Fruit fly (Drosophila melanogaster) whole organism, embryonic: ENCODE data around the gene CG14229.
A peak's percentile ranks its signal among the peaks of the same experiment; 100 is the strongest.

ENCODE experiments used
- Atf-2 ChIP-seq: fragments of 200-800 bp; sonication (Bioruptor generic); optimal IDR thresholded peaks from 2 replicates; lab custom pipeline; 2016; ENCODE audit warnings: missing biosample characterization, missing genetic modification characterization
- CG10267 ChIP-seq: fragments of 200-800 bp; sonication (Bioruptor generic); optimal IDR thresholded peaks from 2 replicates; lab custom pipeline; 2018; ENCODE audit warnings: missing biosample characterization, mild to moderate bottlenecking, missing genetic modification characterization, moderate library complexity
- CG10431 ChIP-seq: fragments of 200-800 bp; sonication (Bioruptor generic); optimal IDR thresholded peaks from 3 replicates; lab custom pipeline; 2018; ENCODE audit warnings: missing biosample characterization, mild to moderate bottlenecking, missing genetic modification characterization
- CG10565 ChIP-seq: fragments of 200-800 bp; sonication (Bioruptor generic); optimal IDR thresholded peaks from 3 replicates; lab custom pipeline; 2016; ENCODE audit warnings: missing biosample characterization, mild to moderate bottlenecking, missing genetic modification characterization
- CG11560 ChIP-seq: fragments of 200-800 bp; sonication (Bioruptor generic); IDR thresholded peaks from 3 replicates; pipeline ENCODE4 v1.3.6; 2022; ENCODE audit warnings: missing biosample characterization, missing genetic modification characterization
- CG12391 ChIP-seq: fragments of 200-800 bp; sonication (Bioruptor generic); optimal IDR thresholded peaks from 3 replicates; lab custom pipeline; 2018; ENCODE audit warnings: missing biosample characterization, mild to moderate bottlenecking, missing genetic modification characterization, moderate library complexity
- CG13296 ChIP-seq: fragments of 200-800 bp; sonication (Bioruptor generic); optimal IDR thresholded peaks from 3 replicates; lab custom pipeline; 2018; ENCODE audit warnings: missing biosample characterization, mild to moderate bottlenecking, missing genetic modification characterization
- CG14014 ChIP-seq: fragments of 200-800 bp; sonication (Bioruptor generic); IDR thresholded peaks from 2 replicates; pipeline ENCODE4 v1.3.6; 2022; ENCODE audit warnings: missing biosample characterization, missing genetic modification characterization
- CG14965 ChIP-seq: fragments of 200-800 bp; sonication (Bioruptor generic); optimal IDR thresholded peaks from 2 replicates; lab custom pipeline; 2016; ENCODE audit warnings: missing biosample characterization, missing genetic modification characterization, borderline replicate concordance
- CG15479 ChIP-seq: fragments of 200-800 bp; sonication (Bioruptor generic); optimal IDR thresholded peaks from 3 replicates; lab custom pipeline; 2019; ENCODE audit warnings: missing biosample characterization, mild to moderate bottlenecking, missing genetic modification characterization, moderate library complexity
- CG16813 ChIP-seq: fragments of 200-800 bp; sonication (Bioruptor generic); IDR thresholded peaks from 3 replicates; pipeline ENCODE4 v1.3.6; 2022; ENCODE audit warnings: missing biosample characterization, missing genetic modification characterization; ENCODE audit not compliant: partially characterized antibody
- CG17612 ChIP-seq: fragments of 200-800 bp; sonication (Bioruptor generic); IDR thresholded peaks from 2 replicates; pipeline ENCODE4 v1.3.6; 2022; ENCODE audit warnings: missing biosample characterization, missing genetic modification characterization
- CG17912 ChIP-seq: fragments of 200-800 bp; sonication (Bioruptor generic); optimal IDR thresholded peaks from 2 replicates; lab custom pipeline; 2018; ENCODE audit warnings: missing biosample characterization, mild to moderate bottlenecking, missing genetic modification characterization
- CG18262 ChIP-seq: fragments of 200-800 bp; optimal IDR thresholded peaks from 3 replicates; lab custom pipeline; 2019; ENCODE audit warnings: missing biosample characterization, mild to moderate bottlenecking, missing genetic modification characterization, moderate library complexity
- CG2116 ChIP-seq: fragments of 200-800 bp; sonication (Bioruptor generic); optimal IDR thresholded peaks from 3 replicates; lab custom pipeline; 2018; ENCODE audit warnings: missing biosample characterization, mild to moderate bottlenecking, missing genetic modification characterization
- CG2129 ChIP-seq: fragments of 200-800 bp; sonication (Bioruptor generic); IDR thresholded peaks from 2 replicates; pipeline ENCODE4 v1.3.6; 2022; ENCODE audit warnings: missing biosample characterization, missing genetic modification characterization; ENCODE audit not compliant: partially characterized antibody
- CG2678 ChIP-seq: fragments of 200-800 bp; sonication (Bioruptor generic); optimal IDR thresholded peaks from 3 replicates; lab custom pipeline; 2019; ENCODE audit warnings: missing biosample characterization, mild to moderate bottlenecking, missing genetic modification characterization, moderate library complexity
- CG32767 ChIP-seq: fragments of 200-800 bp; sonication (Bioruptor generic); IDR thresholded peaks from 2 replicates; pipeline ENCODE4 v1.3.6; 2022; ENCODE audit warnings: missing biosample characterization, missing genetic modification characterization
- CG33213 ChIP-seq: fragments of 200-800 bp; sonication (Bioruptor generic); optimal IDR thresholded peaks from 3 replicates; lab custom pipeline; 2016; ENCODE audit warnings: missing biosample characterization, missing genetic modification characterization
- CG3847 ChIP-seq: fragments of 200-800 bp; sonication (Bioruptor generic); IDR thresholded peaks from 2 replicates; pipeline ENCODE4 v1.3.6; 2022; ENCODE audit warnings: missing biosample characterization, missing genetic modification characterization
- CG4820 ChIP-seq: fragments of 200-800 bp; sonication (Bioruptor generic); optimal IDR thresholded peaks from 3 replicates; lab custom pipeline; 2016; ENCODE audit warnings: missing biosample characterization, missing genetic modification characterization
- CG6272 ChIP-seq: fragments of 200-800 bp; sonication (Bioruptor generic); IDR thresholded peaks from 2 replicates; pipeline ENCODE4 v1.3.6; 2022; ENCODE audit warnings: missing biosample characterization, missing genetic modification characterization
- CG8359 ChIP-seq: fragments of 200-800 bp; sonication (Bioruptor generic); optimal IDR thresholded peaks from 2 replicates; lab custom pipeline; 2017; ENCODE audit warnings: missing biosample characterization, mild to moderate bottlenecking, missing genetic modification characterization, borderline replicate concordance
- CG8478 ChIP-seq: fragments of >200 bp; optimal IDR thresholded peaks from 2 replicates; lab custom pipeline; 2018
- CG9609 ChIP-seq: fragments of 200-800 bp; sonication (Bioruptor generic); optimal IDR thresholded peaks from 3 replicates; lab custom pipeline; 2016; ENCODE audit warnings: missing biosample characterization, missing genetic modification characterization
- CG9797 ChIP-seq: fragments of 200-800 bp; sonication (Bioruptor generic); optimal IDR thresholded peaks from 3 replicates; lab custom pipeline; 2018; ENCODE audit warnings: missing biosample characterization, mild to moderate bottlenecking, missing genetic modification characterization
- CHES-1-like ChIP-seq: fragments of 200-800 bp; sonication (Bioruptor generic); optimal IDR thresholded peaks from 2 replicates; lab custom pipeline; 2016; ENCODE audit warnings: missing biosample characterization, missing genetic modification characterization
- Camta ChIP-seq: fragments of 200-800 bp; sonication (Bioruptor generic); optimal IDR thresholded peaks from 2 replicates; lab custom pipeline; 2016; ENCODE audit warnings: missing biosample characterization, missing genetic modification characterization
- D ChIP-seq, 2 experiments: fragments of 200-800 bp in 1 of 2; fragments of >200 bp in 1 of 2; sonication (Bioruptor generic) in 1 of 2; optimal IDR thresholded peaks; 2 replicates in 1 of 2; 3 replicates in 1 of 2; lab custom pipeline; 2017; ENCODE audit warnings: mild to moderate bottlenecking in 1 of 2, missing biosample characterization in 1 of 2, missing genetic modification characterization in 1 of 2, missing genetic modification reagents in 1 of 2
- Dip2 ChIP-seq: fragments of 200-800 bp; sonication (Bioruptor generic); IDR thresholded peaks from 2 replicates; pipeline ENCODE4 v1.3.6; 2022; ENCODE audit warnings: missing biosample characterization, missing genetic modification characterization
- Dll ChIP-seq: fragments of 200-800 bp; sonication (Bioruptor generic); IDR thresholded peaks from 4 replicates; pipeline ENCODE4 v1.3.6; 2022; ENCODE audit warnings: missing biosample characterization, missing genetic modification characterization; ENCODE audit not compliant: partially characterized antibody
- Elba2 ChIP-seq: fragments of 200-800 bp; sonication (Bioruptor generic); optimal IDR thresholded peaks from 3 replicates; lab custom pipeline; 2016; ENCODE audit warnings: missing biosample characterization, missing genetic modification characterization
- Hey ChIP-seq: fragments of 200-800 bp; sonication (Bioruptor generic); optimal IDR thresholded peaks from 3 replicates; lab custom pipeline; 2018; ENCODE audit warnings: missing biosample characterization, mild to moderate bottlenecking, missing genetic modification characterization
- Lim3 ChIP-seq: fragments of 200-800 bp; sonication (Bioruptor generic); IDR thresholded peaks from 2 replicates; pipeline ENCODE4 v1.3.6; 2022; ENCODE audit warnings: missing biosample characterization, missing genetic modification characterization
- MBD-R2 ChIP-seq: fragments of 200-800 bp; sonication (Bioruptor generic); IDR thresholded peaks from 2 replicates; pipeline ENCODE4 v1.3.6; 2022; ENCODE audit warnings: missing biosample characterization, missing genetic modification characterization
- Myb ChIP-seq: fragments of 200-800 bp; sonication (Bioruptor generic); optimal IDR thresholded peaks from 2 replicates; lab custom pipeline; 2016; ENCODE audit warnings: missing biosample characterization, missing genetic modification characterization
- Oaz ChIP-seq: fragments of 200-800 bp; sonication (Bioruptor generic); IDR thresholded peaks from 2 replicates; pipeline ENCODE4 v1.3.6; 2022; ENCODE audit warnings: missing biosample characterization, missing genetic modification characterization
- TFAM ChIP-seq: fragments of 200-800 bp; sonication (Bioruptor generic); optimal IDR thresholded peaks from 2 replicates; lab custom pipeline; 2017; ENCODE audit warnings: missing biosample characterization, missing genetic modification characterization, inconsistent platforms
- bbx ChIP-seq: fragments of 200-800 bp; sonication (Bioruptor generic); IDR thresholded peaks from 2 replicates; pipeline ENCODE4 v1.3.6; 2022; ENCODE audit warnings: missing biosample characterization, missing genetic modification characterization; ENCODE audit not compliant: partially characterized antibody
- bcd ChIP-seq: fragments of 200-800 bp; sonication (Bioruptor generic); optimal IDR thresholded peaks from 2 replicates; lab custom pipeline; 2017; ENCODE audit warnings: missing biosample characterization, mild to moderate bottlenecking, missing genetic modification characterization
- chinmo ChIP-seq: fragments of 200-800 bp; sonication (Bioruptor generic); IDR thresholded peaks from 4 replicates; pipeline ENCODE4 v1.3.6; 2022; ENCODE audit warnings: missing biosample characterization, missing genetic modification characterization; ENCODE audit not compliant: partially characterized antibody
- ewg ChIP-seq: fragments of 200-800 bp; sonication (Bioruptor generic); optimal IDR thresholded peaks from 3 replicates; lab custom pipeline; 2017; ENCODE audit warnings: mild to moderate bottlenecking, missing biosample characterization, missing genetic modification reagents, missing genetic modification characterization
- lbe ChIP-seq: fragments of 200-800 bp; sonication (Bioruptor generic); optimal IDR thresholded peaks from 2 replicates; lab custom pipeline; 2016; ENCODE audit warnings: missing biosample characterization, mild to moderate bottlenecking, missing genetic modification characterization
- lola ChIP-seq, 3 experiments: fragments of >200 bp in 2 of 3; fragments of 200-800 bp in 1 of 3; sonication (Bioruptor generic) in 1 of 3; optimal IDR thresholded peaks; 2 replicates each; lab custom pipeline; 2017 to 2019; ENCODE audit warnings: missing biosample characterization in 3 of 3, missing genetic modification characterization in 3 of 3, mild to moderate bottlenecking in 1 of 3, moderate library complexity in 1 of 3
- odd ChIP-seq: fragments of 200-800 bp; sonication (Bioruptor generic); optimal IDR thresholded peaks from 2 replicates; lab custom pipeline; 2017; ENCODE audit warnings: missing biosample characterization, mild to moderate bottlenecking, missing genetic modification characterization
- repo ChIP-seq: fragments of 200-800 bp; sonication (Bioruptor generic); optimal IDR thresholded peaks from 2 replicates; lab custom pipeline; 2016; ENCODE audit warnings: missing biosample characterization, missing genetic modification characterization
- sd ChIP-seq: fragments of 200-800 bp; sonication (Bioruptor generic); optimal IDR thresholded peaks from 3 replicates; lab custom pipeline; 2018; ENCODE audit warnings: missing biosample characterization, mild to moderate bottlenecking, missing genetic modification characterization, moderate library complexity
- slbo ChIP-seq: fragments of 200-800 bp; sonication (Bioruptor generic); IDR thresholded peaks from 2 replicates; pipeline ENCODE4 v1.3.6; 2022; ENCODE audit warnings: missing biosample characterization, missing genetic modification characterization
- sqz ChIP-seq: fragments of 200-800 bp; sonication (Bioruptor generic); optimal IDR thresholded peaks from 3 replicates; lab custom pipeline; 2018; ENCODE audit warnings: missing biosample characterization, mild to moderate bottlenecking, missing genetic modification characterization

CG14229 gene

dm6 chrX:19668405-19668804 is 26.6 kb downstream of the CG14229 start (continued):
- TF ChIP-seq CG18262 (tag; lab: Kevin White, UChicago) (peak; percentile 93), CG4820 (GFP tag; lab: Kevin White, UChicago) (peak; percentile 95), CG8478 (no peak), CG14965 (GFP tag; lab: Kevin White, UChicago) (peak; percentile 68), repo (GFP tag; lab: Kevin White, UChicago) (peak; percentile 94), CG17912 (GFP tag; lab: Kevin White, UChicago) (peak; percentile 96), MBD-R2 (GFP tag; lab: Robert Waterston, UW) (peak; percentile 83), bcd (GFP tag; lab: Kevin White, UChicago) (peak; percentile 91), Lim3 (GFP tag; lab: Robert Waterston, UW) (peak; percentile 83), Myb (peak; percentile 90), CG17612 (GFP tag; lab: Robert Waterston, UW) (peak; percentile 81), Hey (tag; lab: Kevin White, UChicago) (peak; percentile 89), CG12391 (tag; lab: Kevin White, UChicago) (peak; percentile 96), CG3847 (GFP tag; lab: Robert Waterston, UW) (peak; percentile 95), CG6272 (GFP tag; lab: Robert Waterston, UW) (peak; percentile 88), CG9797 (GFP tag; lab: Kevin White, UChicago) (peak; percentile 23), CG10431 (GFP tag; lab: Kevin White, UChicago) (peak; percentile 93), TFAM (GFP tag; lab: Kevin White, UChicago) (peak; percentile 62), D (optimal IDR thresholded peaks at IDR 0.05; lab: Kevin White, UChicago) (no peak), D (GFP tag; optimal IDR thresholded peaks at IDR 0.05; lab: Kevin White, UChicago) (peak; percentile 90), CHES-1-like (GFP tag; lab: Kevin White, UChicago) (peak; percentile 98), CG10565 (GFP tag; lab: Kevin White, UChicago) (peak; percentile 90), CG9609 (GFP tag; lab: Kevin White, UChicago) (peak; percentile 98), CG15479 (no peak), lbe (peak; percentile 98), CG13296 (GFP tag; lab: Kevin White, UChicago) (peak; percentile 87), CG2678 (peak; percentile 95), sqz (GFP tag; lab: Kevin White, UChicago) (peak; percentile 78), CG14014 (peak; percentile 96), sd (peak; percentile 99), CG33213 (GFP tag; lab: Kevin White, UChicago) (peak; percentile 95), CG2129 (no peak), odd (peak; percentile 91), CG11560 (tag; lab: Robert Waterston, UW) (peak; percentile 85), CG16813 (GFP tag; lab: Robert Waterston, UW) (no peak), Elba2 (peak; percentile 69), CG10267 (tag; lab: Kevin White, UChicago) (peak; percentile 87), lola (GFP tag; optimal IDR thresholded peaks at IDR 0.05; lab: Kevin White, UChicago) (peak in 1 of 3 experiments; percentile 96), Dll (no peak), CG2116 (peak; percentile 74), chinmo (no peak), ewg (GFP tag; lab: Kevin White, UChicago) (peak; percentile 92), Camta (GFP tag; lab: Kevin White, UChicago) (peak; percentile 97), Dip2 (peak; percentile 45; the same call in 1 of the 2 replicates), Oaz (GFP tag; lab: Robert Waterston, UW) (peak; percentile 92), Atf-2 (peak; percentile 97), slbo (GFP tag; lab: Robert Waterston, UW) (peak; percentile 98), bbx (GFP tag; lab: Robert Waterston, UW) (no peak), CG8359 (GFP tag; lab: Kevin White, UChicago) (peak; percentile 81), CG32767 (GFP tag; lab: Robert Waterston, UW) (peak; percentile 88)
